Fruit fly (Drosophila melanogaster): ENCODE data around the gene CG7420.

- TF ChIP-seq brk (GFP tag; optimal IDR thresholded peaks at IDR 0.05) (no peak), dsf (GFP tag; optimal IDR thresholded peaks at IDR 0.05; ENCODE audit: borderline replicate concordance) (no peak), CG9705 (GFP tag; optimal IDR thresholded peaks at IDR 0.05) (no peak), rgr (GFP tag; optimal IDR thresholded peaks at IDR 0.05) (peak; percentile 19), br (GFP tag; optimal IDR thresholded peaks at IDR 0.05) (peak; percentile 32), sv (GFP tag; optimal IDR thresholded peaks at IDR 0.05) (no peak)
Observed at dm6 chr2L:1485975-1486665, 16.6 kb downstream of the CG7420 start.
